Fruit fly (Drosophila melanogaster) S2 (cell line): ENCODE measurements around the gene senju.

Experiments used
- CG8478 ChIP-seq: fragments of >200 bp; optimal IDR thresholded peaks from 2 replicates; lab custom pipeline; 2018
- CTCF ChIP-seq, 2 experiments: fragments of >200 bp; optimal IDR thresholded peaks; 2 replicates each; lab custom pipeline; 2018

DNA sequence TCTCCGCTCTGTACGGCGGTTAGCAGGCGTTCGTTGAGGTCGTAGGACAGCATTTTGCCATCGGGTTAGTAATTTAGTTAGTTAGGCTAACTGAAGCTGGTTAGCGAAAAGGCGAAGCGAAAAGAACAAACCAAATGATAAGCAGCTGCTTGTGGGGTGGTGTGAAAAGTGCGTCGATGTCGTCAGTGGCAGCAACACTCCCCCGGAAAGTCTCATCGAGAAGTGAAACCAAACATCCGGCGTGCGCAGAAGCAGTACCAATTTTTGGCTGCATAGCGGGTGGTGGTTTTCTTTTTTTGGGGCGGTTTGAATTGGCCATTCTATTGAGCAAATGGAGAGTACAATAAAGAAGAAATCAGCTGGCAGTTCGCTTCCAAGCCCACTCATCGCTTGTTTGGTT lies 1.8 kb upstream of the senju start, which contains the start of gene CG9121:
- TF ChIP-seq CTCF (optimal IDR thresholded peaks at IDR 0.05; lab: Kevin White, UChicago) (no peak), CG8478 (lab: Kevin White, UChicago) (no peak)
